Fruit fly (Drosophila melanogaster) whole organism, embryonic: Measurements from ENCODE around the gene bsf.

ENCODE experiments used
- Asciz ChIP-seq: fragments of 200-800 bp; sonication (Bioruptor generic); optimal IDR thresholded peaks from 2 replicates; lab custom pipeline; 2017; ENCODE audit warnings: missing biosample characterization, mild to moderate bottlenecking, missing genetic modification characterization, missing genetic modification reagents
- Bteb2 ChIP-seq: fragments of 200-800 bp; sonication (Bioruptor generic); optimal IDR thresholded peaks from 2 replicates; lab custom pipeline; 2016; ENCODE audit warnings: missing biosample characterization, missing genetic modification characterization
- CG10274 ChIP-seq: fragments of 200-800 bp; sonication (Bioruptor generic); optimal IDR thresholded peaks from 3 replicates; lab custom pipeline; 2017; ENCODE audit warnings: missing biosample characterization, mild to moderate bottlenecking, missing genetic modification characterization
- CG11696 ChIP-seq: fragments of 200-800 bp; sonication (Bioruptor generic); IDR thresholded peaks from 2 replicates; pipeline ENCODE4 v1.3.6; 2022; ENCODE audit warnings: missing biosample characterization, missing genetic modification characterization
- CG15696 ChIP-seq: fragments of 200-800 bp; sonication (Bioruptor generic); optimal IDR thresholded peaks from 2 replicates; lab custom pipeline; 2019; ENCODE audit warnings: missing biosample characterization, mild to moderate bottlenecking, missing genetic modification characterization, moderate library complexity
- CG1602 ChIP-seq: fragments of 200-800 bp; sonication (Bioruptor generic); optimal IDR thresholded peaks from 3 replicates; lab custom pipeline; 2016; ENCODE audit warnings: missing biosample characterization, missing genetic modification characterization
- CG17186 ChIP-seq: fragments of 200-800 bp; sonication (Bioruptor generic); optimal IDR thresholded peaks from 3 replicates; lab custom pipeline; 2017; ENCODE audit warnings: missing biosample characterization, missing genetic modification reagents, missing genetic modification characterization
- CG17359 ChIP-seq: fragments of 200-800 bp; sonication (Bioruptor generic); optimal IDR thresholded peaks from 3 replicates; lab custom pipeline; 2018; ENCODE audit warnings: missing biosample characterization, mild to moderate bottlenecking, missing genetic modification characterization, moderate library complexity
- CG2120 ChIP-seq: fragments of 200-800 bp; sonication (Bioruptor generic); optimal IDR thresholded peaks from 3 replicates; lab custom pipeline; 2016; ENCODE audit warnings: missing biosample characterization, missing genetic modification characterization
- CG2678 ChIP-seq: fragments of 200-800 bp; sonication (Bioruptor generic); optimal IDR thresholded peaks from 3 replicates; lab custom pipeline; 2019; ENCODE audit warnings: missing biosample characterization, mild to moderate bottlenecking, missing genetic modification characterization, moderate library complexity
- CG3407 ChIP-seq: fragments of 200-800 bp; sonication (Bioruptor generic); optimal IDR thresholded peaks from 2 replicates; lab custom pipeline; 2018; ENCODE audit warnings: missing biosample characterization, mild to moderate bottlenecking, missing genetic modification characterization
- CG3847 ChIP-seq: fragments of 200-800 bp; sonication (Bioruptor generic); IDR thresholded peaks from 2 replicates; pipeline ENCODE4 v1.3.6; 2022; ENCODE audit warnings: missing biosample characterization, missing genetic modification characterization
- CG3995 ChIP-seq: fragments of 200-800 bp; sonication (Bioruptor generic); optimal IDR thresholded peaks from 3 replicates; lab custom pipeline; 2016; ENCODE audit warnings: missing biosample characterization, missing genetic modification characterization
- CG5180 ChIP-seq: fragments of 200-800 bp; sonication (Bioruptor generic); optimal IDR thresholded peaks from 3 replicates; lab custom pipeline; 2017; ENCODE audit warnings: missing biosample characterization, missing genetic modification characterization, mild to moderate bottlenecking, moderate library complexity, missing genetic modification reagents
- CG6175 ChIP-seq: fragments of 200-800 bp; sonication (Bioruptor generic); IDR thresholded peaks from 3 replicates; pipeline ENCODE4 v1.3.6; 2022; ENCODE audit warnings: missing biosample characterization, missing genetic modification characterization
- CG7271 ChIP-seq: fragments of 200-800 bp; sonication (Bioruptor generic); optimal IDR thresholded peaks from 2 replicates; lab custom pipeline; 2018; ENCODE audit warnings: missing biosample characterization, mild to moderate bottlenecking, missing genetic modification characterization, moderate library complexity
- CG8290 ChIP-seq, 3 experiments: fragments of 200-800 bp; sonication (Bioruptor generic); optimal IDR thresholded peaks; 2 replicates each; lab custom pipeline; 2016 to 2019; ENCODE audit warnings: missing biosample characterization in 3 of 3, missing genetic modification characterization in 3 of 3, mild to moderate bottlenecking in 2 of 3, moderate library complexity in 1 of 3
- CoRest ChIP-seq: fragments of 200-800 bp; sonication (Bioruptor generic); optimal IDR thresholded peaks from 3 replicates; lab custom pipeline; 2018; ENCODE audit warnings: missing biosample characterization, mild to moderate bottlenecking, missing genetic modification characterization, moderate library complexity
- CrebB ChIP-seq: fragments of 200-800 bp; sonication (Bioruptor generic); optimal IDR thresholded peaks from 3 replicates; lab custom pipeline; 2018; ENCODE audit warnings: missing biosample characterization, mild to moderate bottlenecking, missing genetic modification characterization
- D19B ChIP-seq: fragments of 200-800 bp; sonication (Bioruptor generic); optimal IDR thresholded peaks from 2 replicates; lab custom pipeline; 2017; ENCODE audit warnings: missing biosample characterization, mild to moderate bottlenecking, missing genetic modification characterization
- Deaf1 ChIP-seq: fragments of 200-800 bp; optimal IDR thresholded peaks from 3 replicates; lab custom pipeline; 2019; ENCODE audit warnings: missing biosample characterization, mild to moderate bottlenecking, missing genetic modification characterization, moderate library complexity
- Dip3 ChIP-seq: fragments of 200-800 bp; sonication (Bioruptor generic); optimal IDR thresholded peaks from 3 replicates; lab custom pipeline; 2016; ENCODE audit warnings: missing biosample characterization, missing genetic modification characterization
- Fer1 ChIP-seq: fragments of 200-800 bp; sonication (Bioruptor generic); optimal IDR thresholded peaks from 2 replicates; lab custom pipeline; 2017; ENCODE audit warnings: missing biosample characterization, mild to moderate bottlenecking, missing genetic modification characterization
- HLH54F ChIP-seq: fragments of 200-800 bp; sonication (Bioruptor generic); optimal IDR thresholded peaks from 3 replicates; lab custom pipeline; 2016; ENCODE audit warnings: missing biosample characterization, missing genetic modification characterization
- Hsf ChIP-seq: fragments of 200-800 bp; sonication (Bioruptor generic); optimal IDR thresholded peaks from 3 replicates; lab custom pipeline; 2016; ENCODE audit warnings: missing biosample characterization, missing genetic modification characterization
- Jarid2 ChIP-seq: fragments of 200-800 bp; sonication (Bioruptor generic); optimal IDR thresholded peaks from 3 replicates; lab custom pipeline; 2017; ENCODE audit warnings: mild to moderate bottlenecking, missing biosample characterization, missing genetic modification reagents, missing genetic modification characterization
- Myb ChIP-seq: fragments of 200-800 bp; sonication (Bioruptor generic); optimal IDR thresholded peaks from 2 replicates; lab custom pipeline; 2016; ENCODE audit warnings: missing biosample characterization, missing genetic modification characterization
- Rx ChIP-seq: fragments of 200-800 bp; sonication (Bioruptor generic); IDR thresholded peaks from 2 replicates; pipeline ENCODE4 v1.3.6; 2022; ENCODE audit warnings: missing biosample characterization, missing genetic modification characterization
- Xrp1 ChIP-seq: fragments of 200-800 bp; sonication (Bioruptor generic); IDR thresholded peaks from 2 replicates; pipeline ENCODE4 v1.3.6; 2022; ENCODE audit warnings: missing biosample characterization, missing genetic modification characterization
- ab ChIP-seq: fragments of 200-800 bp; sonication (Bioruptor generic); optimal IDR thresholded peaks from 2 replicates; lab custom pipeline; 2016; ENCODE audit warnings: missing biosample characterization, missing genetic modification characterization
- ac ChIP-seq: fragments of 200-800 bp; sonication (Bioruptor generic); optimal IDR thresholded peaks from 3 replicates; lab custom pipeline; 2017; ENCODE audit warnings: missing biosample characterization, mild to moderate bottlenecking, missing genetic modification characterization
- ase ChIP-seq: fragments of 200-800 bp; sonication (Bioruptor generic); IDR thresholded peaks from 3 replicates; pipeline ENCODE4 v1.3.6; 2022; ENCODE audit warnings: missing biosample characterization, missing genetic modification characterization
- br ChIP-seq: fragments of >200 bp; optimal IDR thresholded peaks from 2 replicates; lab custom pipeline; 2017
- btn ChIP-seq: fragments of 200-800 bp; sonication (Bioruptor generic); optimal IDR thresholded peaks from 2 replicates; lab custom pipeline; 2016; ENCODE audit warnings: missing biosample characterization, missing genetic modification characterization
- croc ChIP-seq: fragments of 200-800 bp; sonication (Bioruptor generic); conservative IDR thresholded peaks from 3 replicates; pipeline ENCODE4 v1.3.6; 2022; ENCODE audit warnings: missing biosample characterization, missing genetic modification characterization
- cwo ChIP-seq: fragments of 200-800 bp; sonication (Bioruptor generic); optimal IDR thresholded peaks from 3 replicates; lab custom pipeline; 2017; ENCODE audit warnings: missing biosample characterization, missing genetic modification characterization, mild to moderate bottlenecking, moderate library complexity, missing genetic modification reagents
- dati ChIP-seq: fragments of 200-800 bp; sonication (Bioruptor generic); IDR thresholded peaks from 2 replicates; pipeline ENCODE4 v1.3.6; 2022; ENCODE audit warnings: missing biosample characterization, missing genetic modification characterization
- eve ChIP-seq, 2 experiments: fragments of >200 bp; optimal IDR thresholded peaks; 2 replicates each; lab custom pipeline; 2017; ENCODE audit warnings: missing biosample characterization in 2 of 2, missing genetic modification characterization in 2 of 2
- gcm ChIP-seq: fragments of 200-800 bp; sonication (Bioruptor generic); optimal IDR thresholded peaks from 2 replicates; lab custom pipeline; 2019; ENCODE audit warnings: missing biosample characterization, mild to moderate bottlenecking, missing genetic modification characterization, moderate library complexity
- ham ChIP-seq: fragments of 200-800 bp; sonication (Bioruptor generic); IDR thresholded peaks from 2 replicates; pipeline ENCODE4 v1.3.6; 2022; ENCODE audit warnings: missing biosample characterization, missing genetic modification characterization
- her ChIP-seq: fragments of 200-800 bp; sonication (Bioruptor generic); optimal IDR thresholded peaks from 2 replicates; lab custom pipeline; 2016; ENCODE audit warnings: missing biosample characterization, missing genetic modification characterization
- kni ChIP-seq: fragments of 200-800 bp; sonication (Bioruptor generic); optimal IDR thresholded peaks from 3 replicates; lab custom pipeline; 2017; ENCODE audit warnings: mild to moderate bottlenecking, missing biosample characterization, missing genetic modification reagents, missing genetic modification characterization
- nom ChIP-seq: fragments of 200-800 bp; sonication (Bioruptor generic); optimal IDR thresholded peaks from 2 replicates; lab custom pipeline; 2017; ENCODE audit warnings: missing biosample characterization, missing genetic modification characterization, mild to moderate bottlenecking, moderate library complexity, missing genetic modification reagents
- pros ChIP-seq: fragments of 200-800 bp; sonication (Bioruptor generic); optimal IDR thresholded peaks from 3 replicates; lab custom pipeline; 2019; ENCODE audit warnings: missing biosample characterization, mild to moderate bottlenecking, missing genetic modification characterization, moderate library complexity
- sim ChIP-seq: fragments of 200-800 bp; sonication (Bioruptor generic); IDR thresholded peaks from 2 replicates; pipeline ENCODE4 v1.3.6; 2022; ENCODE audit warnings: missing biosample characterization, missing genetic modification characterization
- tap ChIP-seq: fragments of 200-800 bp; optimal IDR thresholded peaks from 3 replicates; lab custom pipeline; 2019; ENCODE audit warnings: missing biosample characterization, mild to moderate bottlenecking, missing genetic modification characterization, moderate library complexity
- tll ChIP-seq, 2 experiments: fragments of 200-800 bp in 1 of 2; fragments of >200 bp in 1 of 2; sonication (Bioruptor generic) in 1 of 2; optimal IDR thresholded peaks; 2 replicates each; lab custom pipeline; 2017 to 2019; ENCODE audit warnings: missing biosample characterization in 2 of 2, missing genetic modification characterization in 2 of 2, mild to moderate bottlenecking in 1 of 2, moderate library complexity in 1 of 2
- tx ChIP-seq: fragments of 200-800 bp; sonication (Bioruptor generic); optimal IDR thresholded peaks from 2 replicates; lab custom pipeline; 2016; ENCODE audit warnings: missing biosample characterization, missing genetic modification characterization
- vnd ChIP-seq: fragments of 200-800 bp; sonication (Bioruptor generic); IDR thresholded peaks from 3 replicates; pipeline ENCODE4 v1.3.6; 2022; ENCODE audit warnings: missing biosample characterization, missing genetic modification characterization; ENCODE audit not compliant: partially characterized antibody
- wek ChIP-seq: fragments of 200-800 bp; sonication (Bioruptor generic); optimal IDR thresholded peaks from 3 replicates; lab custom pipeline; 2018; ENCODE audit warnings: missing biosample characterization, mild to moderate bottlenecking, missing genetic modification characterization, moderate library complexity
- z ChIP-seq: fragments of 200-800 bp; sonication (Bioruptor generic); IDR thresholded peaks from 3 replicates; pipeline ENCODE4 v1.3.6; 2022; ENCODE audit warnings: missing biosample characterization, missing genetic modification characterization

The bsf gene

dm6 chr2L:18485211-18485610 is 30.8 kb upstream of the bsf start, which contains the start of gene grnd (continued):
- TF ChIP-seq CG15696 (tag; lab: Kevin White, UChicago) (no peak), CG6175 (GFP tag; lab: Robert Waterston, UW) (peak; percentile 60; the same call in 1 of the 3 replicates), tx (GFP tag; lab: Kevin White, UChicago) (no peak), HLH54F (no peak), CG17359 (tag; lab: Kevin White, UChicago) (no peak), tap (no peak), gcm (GFP tag; lab: Kevin White, UChicago) (no peak), Myb (GFP tag; lab: Kevin White, UChicago) (no peak), Deaf1 (tag; lab: Kevin White, UChicago) (no peak), ham (GFP tag; lab: Robert Waterston, UW) (no peak), ac (GFP tag; lab: Kevin White, UChicago) (no peak), wek (GFP tag; lab: Kevin White, UChicago) (peak; percentile 9), CG1602 (no peak), CG5180 (GFP tag; lab: Kevin White, UChicago) (no peak), CG11696 (GFP tag; lab: Robert Waterston, UW) (no peak), Jarid2 (peak; percentile 46), Hsf (no peak), btn (GFP tag; lab: Kevin White, UChicago) (no peak), Dip3 (GFP tag; lab: Kevin White, UChicago) (no peak), vnd (GFP tag; lab: Robert Waterston, UW) (no peak), kni (GFP tag; lab: Kevin White, UChicago) (peak; percentile 43), CG8290 (GFP tag; optimal IDR thresholded peaks at IDR 0.05; lab: Kevin White, UChicago) (no peak), CG8290 (tag; optimal IDR thresholded peaks at IDR 0.05; lab: Kevin White, UChicago) (no peak), croc (no peak), CG3995 (GFP tag; lab: Kevin White, UChicago) (peak; percentile 73), z (peak; percentile 95), Bteb2 (GFP tag; lab: Kevin White, UChicago) (no peak), CG3847 (GFP tag; lab: Robert Waterston, UW) (no peak), br (lab: Kevin White, UChicago) (no peak), cwo (GFP tag; lab: Kevin White, UChicago) (no peak), Xrp1 (GFP tag; lab: Robert Waterston, UW) (no peak), her (no peak), CG10274 (GFP tag; lab: Kevin White, UChicago) (no peak), nom (GFP tag; lab: Kevin White, UChicago) (peak; percentile 4), sim (GFP tag; lab: Robert Waterston, UW) (no peak), CG17186 (no peak), CG2678 (no peak), eve (GFP tag; optimal IDR thresholded peaks at IDR 0.05; lab: Kevin White, UChicago) (peak in 1 of 2 experiments; percentile 22), Fer1 (no peak), CoRest (tag; lab: Kevin White, UChicago) (no peak), dati (no peak), Rx (GFP tag; lab: Robert Waterston, UW) (no peak), CrebB (no peak), CG3407 (no peak), CG7271 (tag; lab: Kevin White, UChicago) (no peak), pros (GFP tag; lab: Kevin White, UChicago) (peak; percentile 29), tll (GFP tag; optimal IDR thresholded peaks at IDR 0.05; lab: Kevin White, UChicago) (peak in 1 of 2 experiments; percentile 80), CG2120 (no peak), ab (GFP tag; lab: Kevin White, UChicago) (no peak), Asciz (GFP tag; lab: Kevin White, UChicago) (no peak), ase (GFP tag; lab: Robert Waterston, UW) (no peak), D19B (no peak)
